Worm (Caenorhabditis elegans) whole organism, L3 larva: Measurements from ENCODE around the gene snt-1.

Source experiments
- R02D3.7 ChIP-seq: fragments of 150-350 bp; optimal IDR thresholded peaks from 2 replicates; lab custom pipeline; 2014; ENCODE audit warnings: missing biosample characterization, missing genetic modification characterization
- aly-2 ChIP-seq: fragments of 150-350 bp; optimal IDR thresholded peaks from 2 replicates; lab custom pipeline; 2014; ENCODE audit warnings: missing biosample characterization, missing genetic modification characterization
- ama-1 ChIP-seq: fragments of 150-350 bp; optimal IDR thresholded peaks from 2 replicates; lab custom pipeline; 2018
- ceh-16 ChIP-seq: sonication (generic microtip); optimal IDR thresholded peaks from 2 replicates; lab custom pipeline; 2017; ENCODE audit warnings: missing biosample characterization, missing genetic modification characterization
- ceh-28 ChIP-seq: fragments of 150-350 bp; optimal IDR thresholded peaks from 2 replicates; lab custom pipeline; 2014; ENCODE audit warnings: missing biosample characterization, missing genetic modification reagents, missing genetic modification characterization
- ceh-9 ChIP-seq: sonication (generic microtip); optimal IDR thresholded peaks from 2 replicates; lab custom pipeline; 2018; ENCODE audit warnings: missing biosample characterization, missing genetic modification characterization
- daf-12 ChIP-seq: fragments of 150-350 bp; optimal IDR thresholded peaks from 2 replicates; lab custom pipeline; 2014; ENCODE audit warnings: missing biosample characterization, missing genetic modification reagents, missing genetic modification characterization
- egl-27 ChIP-seq: sonication (generic microtip); optimal IDR thresholded peaks from 4 replicates; lab custom pipeline; 2017; ENCODE audit warnings: missing biosample characterization, missing genetic modification reagents, missing genetic modification characterization
- egl-5 ChIP-seq: fragments of 150-350 bp; optimal IDR thresholded peaks from 2 replicates; lab custom pipeline; 2017; ENCODE audit warnings: missing biosample characterization, missing genetic modification reagents, missing genetic modification characterization, inconsistent platforms
- elt-1 ChIP-seq: fragments of 150-350 bp; optimal IDR thresholded peaks from 2 replicates; lab custom pipeline; 2014; ENCODE audit warnings: missing biosample characterization, missing genetic modification characterization
- elt-2 ChIP-seq: sonication (generic microtip); optimal IDR thresholded peaks from 2 replicates; lab custom pipeline; 2016; ENCODE audit warnings: missing genetic modification reagents, mild to moderate bottlenecking, missing genetic modification characterization, missing compliant biosample characterization
- elt-3 ChIP-seq, 3 experiments: fragments of 150-350 bp in 1 of 3; sonication (generic microtip) in 2 of 3; optimal IDR thresholded peaks; 2 replicates in 2 of 3; 4 replicates in 1 of 3; lab custom pipeline; 2014 to 2017; ENCODE audit warnings: missing biosample characterization in 3 of 3, missing genetic modification characterization in 3 of 3
- fkh-10 ChIP-seq: sonication (generic microtip); optimal IDR thresholded peaks from 2 replicates; lab custom pipeline; 2017; ENCODE audit warnings: missing biosample characterization, missing genetic modification reagents, missing genetic modification characterization
- fkh-2 ChIP-seq: fragments of 150-350 bp; optimal IDR thresholded peaks from 2 replicates; lab custom pipeline; 2014; ENCODE audit warnings: missing biosample characterization, missing genetic modification reagents, missing genetic modification characterization
- fos-1 ChIP-seq: fragments of 150-350 bp; optimal IDR thresholded peaks from 2 replicates; lab custom pipeline; 2014; ENCODE audit warnings: missing biosample characterization, missing genetic modification characterization
- hmg-11 ChIP-seq: sonication (generic microtip); optimal IDR thresholded peaks from 2 replicates; lab custom pipeline; 2016; ENCODE audit warnings: missing genetic modification characterization, missing compliant biosample characterization
- jun-1 ChIP-seq: fragments of 150-350 bp; optimal IDR thresholded peaks from 2 replicates; lab custom pipeline; 2014; ENCODE audit warnings: missing biosample characterization, missing genetic modification reagents, missing genetic modification characterization
- lin-39 ChIP-seq: fragments of 150-350 bp; optimal IDR thresholded peaks from 2 replicates; lab custom pipeline; 2018; ENCODE audit warnings: missing biosample characterization, missing genetic modification reagents, missing genetic modification characterization
- mdl-1 ChIP-seq: fragments of 150-350 bp; optimal IDR thresholded peaks from 2 replicates; lab custom pipeline; 2014; ENCODE audit warnings: missing biosample characterization, missing genetic modification characterization
- nfya-1 ChIP-seq: sonication (generic microtip); optimal IDR thresholded peaks from 2 replicates; lab custom pipeline; 2017; ENCODE audit warnings: missing genetic modification characterization, mild to moderate bottlenecking, missing compliant biosample characterization, antibody characterized with exemption, moderate library complexity; ENCODE audit not compliant: insufficient read depth
- nhr-23 ChIP-seq: fragments of 150-350 bp; optimal IDR thresholded peaks from 2 replicates; lab custom pipeline; 2014; ENCODE audit warnings: missing biosample characterization, missing genetic modification reagents, missing genetic modification characterization
- nhr-25 ChIP-seq: sonication (generic microtip); optimal IDR thresholded peaks from 2 replicates; lab custom pipeline; 2017; ENCODE audit warnings: missing biosample characterization, missing genetic modification characterization
- nhr-28 ChIP-seq: fragments of 150-350 bp; optimal IDR thresholded peaks from 2 replicates; lab custom pipeline; 2014; ENCODE audit warnings: missing biosample characterization, missing genetic modification characterization
- nhr-43 ChIP-seq: sonication (generic microtip); optimal IDR thresholded peaks from 2 replicates; lab custom pipeline; 2016; ENCODE audit warnings: mild to moderate bottlenecking, missing genetic modification characterization, missing compliant biosample characterization; ENCODE audit not compliant: poor library complexity, severe bottlenecking
- nhr-76 ChIP-seq: fragments of 150-350 bp; sonication (generic microtip); optimal IDR thresholded peaks from 5 replicates; lab custom pipeline; 2014; ENCODE audit warnings: missing biosample characterization, missing genetic modification characterization
- nhr-77 ChIP-seq: fragments of 150-350 bp; optimal IDR thresholded peaks from 2 replicates; lab custom pipeline; 2014; ENCODE audit warnings: missing biosample characterization, missing genetic modification characterization
- pha-4 ChIP-seq: fragments of 150-350 bp; optimal IDR thresholded peaks from 2 replicates; lab custom pipeline; 2014; ENCODE audit warnings: missing biosample characterization, missing genetic modification reagents, missing genetic modification characterization
- pqm-1 ChIP-seq: fragments of 150-350 bp; optimal IDR thresholded peaks from 2 replicates; lab custom pipeline; 2017; ENCODE audit warnings: missing biosample characterization, missing genetic modification characterization, inconsistent platforms
- sea-2 ChIP-seq: fragments of 150-350 bp; sonication (generic microtip); optimal IDR thresholded peaks from 4 replicates; lab custom pipeline; 2014; ENCODE audit warnings: missing biosample characterization, missing genetic modification reagents, missing genetic modification characterization
- skn-1 ChIP-seq: fragments of 150-350 bp; optimal IDR thresholded peaks from 2 replicates; lab custom pipeline; 2014; ENCODE audit warnings: missing biosample characterization, missing genetic modification characterization
- snpc-4 ChIP-seq: fragments of 150-350 bp; optimal IDR thresholded peaks from 2 replicates; lab custom pipeline; 2014; ENCODE audit warnings: missing biosample characterization, missing genetic modification characterization
- unc-39 ChIP-seq: sonication (generic microtip); optimal IDR thresholded peaks from 4 replicates; lab custom pipeline; 2017; ENCODE audit warnings: missing biosample characterization, missing genetic modification characterization
- unc-62 ChIP-seq: fragments of 150-350 bp; sonication (generic microtip); optimal IDR thresholded peaks from 4 replicates; lab custom pipeline; 2014; ENCODE audit warnings: missing biosample characterization, missing genetic modification reagents, missing genetic modification characterization
- ztf-11 ChIP-seq: fragments of 150-350 bp; optimal IDR thresholded peaks from 2 replicates; lab custom pipeline; 2014; ENCODE audit warnings: missing biosample characterization, missing genetic modification characterization
- ztf-4 ChIP-seq: fragments of 150-350 bp; optimal IDR thresholded peaks from 2 replicates; lab custom pipeline; 2014; ENCODE audit warnings: missing biosample characterization, missing genetic modification characterization

Gene snt-1

ce11 chrII:6843211-6843610, 32.4 kb downstream of the snt-1 start:
- TF ChIP-seq fos-1 (tag; lab: Kevin White, UChicago): no peak
- TF ChIP-seq fkh-10: no peak
- no peak for TF ChIP-seq aly-2 (tag; lab: Kevin White, UChicago)
- TF ChIP-seq egl-5 (tag; lab: Kevin White, UChicago): peak; percentile 49
- no peak for TF ChIP-seq daf-12 (tag; lab: Kevin White, UChicago)
- TF ChIP-seq ztf-11 (tag; lab: Kevin White, UChicago): no peak
- no peak for TF ChIP-seq fkh-2 (tag; lab: Kevin White, UChicago)

ce11 chrII:6843680-6844079, 32.9 kb downstream of the snt-1 start:
- TF ChIP-seq ztf-11 (tag; lab: Kevin White, UChicago) (no peak), hmg-11 (tag; lab: Kevin White, UChicago) (peak; percentile 27), pha-4 (tag; lab: Kevin White, UChicago) (peak; percentile 27), nhr-77 (no peak), egl-27 (tag; lab: Kevin White, UChicago) (peak; percentile 31), nhr-25 (tag; lab: Kevin White, UChicago) (peak; percentile 1), lin-39 (tag; lab: Kevin White, UChicago) (peak; percentile 73), nfya-1 (tag; lab: Kevin White, UChicago) (peak; percentile 28), elt-2 (tag; lab: Kevin White, UChicago) (no peak), unc-62 (GFP tag; lab: Kevin White, UChicago) (peak; percentile 76)
- TF ChIP-seq, all 47 proteins: peak for 7

- TF ChIP-seq pha-4 (tag; lab: Kevin White, UChicago) (peak; percentile 69), pqm-1 (no peak), nhr-23 (peak; percentile 41), nfya-1 (tag; lab: Kevin White, UChicago) (peak; percentile 17)
These were observed 33.7 kb downstream of the snt-1 start for ce11 chrII:6844227-6845005.

ce11 chrII:6845006-6845459, 34.3 kb downstream of the snt-1 start:
- TF ChIP-seq elt-2 (tag; lab: Kevin White, UChicago) (peak; percentile 39), jun-1 (tag; lab: Kevin White, UChicago) (no peak)
- TF ChIP-seq, all 47 proteins: peak for 1

ce11 chrII:6846723-6847122, 36.0 kb downstream of the snt-1 start:
- no peak for TF ChIP-seq skn-1 (tag; lab: Kevin White, UChicago)
- no peak for TF ChIP-seq ceh-9 (tag; lab: Kevin White, UChicago)
- no peak for TF ChIP-seq aly-2 (tag; lab: Kevin White, UChicago)
- TF ChIP-seq hmg-11 (tag; lab: Kevin White, UChicago): no peak
- TF ChIP-seq pha-4 (tag; lab: Kevin White, UChicago): no peak
- no peak for TF ChIP-seq egl-5 (tag; lab: Kevin White, UChicago)
- TF ChIP-seq lin-39 (tag; lab: Kevin White, UChicago): no peak
- no peak for TF ChIP-seq nhr-43 (tag; lab: Kevin White, UChicago)
- no peak for TF ChIP-seq unc-39 (tag; lab: Kevin White, UChicago)
- no peak for TF ChIP-seq egl-27 (tag; lab: Kevin White, UChicago)
- TF ChIP-seq sea-2: no peak
- no peak for TF ChIP-seq nhr-76 (tag; lab: Kevin White, UChicago)
- no peak for TF ChIP-seq ztf-4 (tag; lab: Kevin White, UChicago)
- no peak for TF ChIP-seq elt-1
- no peak for TF ChIP-seq ceh-16 (tag; lab: Kevin White, UChicago)

- peak; percentile 84 for TF ChIP-seq nhr-23
- peak; percentile 27 for TF ChIP-seq pqm-1
- TF ChIP-seq fkh-10: no peak
- TF ChIP-seq egl-27 (tag; lab: Kevin White, UChicago): peak; percentile 61
- TF ChIP-seq nhr-43 (tag; lab: Kevin White, UChicago): peak; percentile 81
- no peak for TF ChIP-seq ztf-4 (tag; lab: Kevin White, UChicago)
- TF ChIP-seq ama-1 (lab: Kevin White, UChicago): no peak
- TF ChIP-seq pha-4 (tag; lab: Kevin White, UChicago): peak; percentile 78
- peak in 2 of 3 experiments; percentile 7 to 33 for TF ChIP-seq elt-3 (tag; optimal IDR thresholded peaks at IDR 0.05; lab: Kevin White, UChicago)
- TF ChIP-seq R02D3.7 (tag; lab: Kevin White, UChicago): peak; percentile 64
- no peak for TF ChIP-seq nhr-76 (tag; lab: Kevin White, UChicago)
- TF ChIP-seq aly-2 (tag; lab: Kevin White, UChicago): peak; percentile 55
- TF ChIP-seq snpc-4 (tag; lab: Kevin White, UChicago): no peak
- peak; percentile 34 for TF ChIP-seq ceh-28 (tag; lab: Kevin White, UChicago)
- peak; percentile 53 for TF ChIP-seq elt-2 (tag; lab: Kevin White, UChicago)
- peak; percentile 66 for TF ChIP-seq nhr-25 (tag; lab: Kevin White, UChicago)
- TF ChIP-seq nhr-28 (tag; lab: Kevin White, UChicago): no peak
- peak; percentile 30 for TF ChIP-seq nfya-1 (tag; lab: Kevin White, UChicago)
- TF ChIP-seq jun-1 (tag; lab: Kevin White, UChicago): peak; percentile 90
- TF ChIP-seq mdl-1: peak; percentile 22
These were observed 37.2 kb downstream of the snt-1 start, which contains the start of gene tbc-6 for ce11 chrII:6847917-6848379. tbc-6 (plus strand) TSS chrII:6848124.
